Worm (Caenorhabditis elegans): ENCODE results near the gene tub-1.
A peak's percentile ranks its signal among the peaks of the same experiment; 100 is the strongest.

The tub-1 gene

ce11 chrII:8106921-8107695 is 49.6 kb downstream of the tub-1 start, which contains the start of the genes chst-1 and C41C4.9 (continued):
- TF ChIP-seq ZK546.5 (tag; optimal IDR thresholded peaks at IDR 0.05) (no peak), skn-1 (tag; optimal IDR thresholded peaks at IDR 0.05) (peak; percentile 47), nhr-237 (tag; optimal IDR thresholded peaks at IDR 0.05) (no peak), ztf-11 (tag; optimal IDR thresholded peaks at IDR 0.05) (no peak), nhr-77 (tag; optimal IDR thresholded peaks at IDR 0.05) (peak; percentile 83), nhr-23 (tag; optimal IDR thresholded peaks at IDR 0.05) (no peak), nhr-28 (tag; optimal IDR thresholded peaks at IDR 0.05) (no peak), unc-39 (tag; optimal IDR thresholded peaks at IDR 0.05) (no peak), ama-1 (optimal IDR thresholded peaks at IDR 0.05) (peak; percentile 6), nhr-25 (tag; optimal IDR thresholded peaks at IDR 0.05) (peak; percentile 75), pha-4 (tag; optimal IDR thresholded peaks at IDR 0.05) (no peak)

- no peak for TF ChIP-seq ceh-9 (tag; optimal IDR thresholded peaks at IDR 0.05)
- no peak for TF ChIP-seq nhr-67 (tag; optimal IDR thresholded peaks at IDR 0.05)
- peak; percentile 33 for TF ChIP-seq nfya-1 (tag; optimal IDR thresholded peaks at IDR 0.05; ENCODE audit: insufficient read depth)
- TF ChIP-seq zag-1 (tag; optimal IDR thresholded peaks at IDR 0.05): no peak
- TF ChIP-seq mdl-1 (tag; optimal IDR thresholded peaks at IDR 0.05): no peak
- peak; percentile 17 for TF ChIP-seq elt-2 (tag; optimal IDR thresholded peaks at IDR 0.05)
- no peak for TF ChIP-seq pqm-1 (tag; optimal IDR thresholded peaks at IDR 0.05)
- TF ChIP-seq jun-1 (tag; optimal IDR thresholded peaks at IDR 0.05): no peak
- TF ChIP-seq nhr-43 (tag; optimal IDR thresholded peaks at IDR 0.05; ENCODE audit: poor library complexity, severe bottlenecking): no peak
Observed at ce11 chrII:8104998-8105397, 51.7 kb downstream of the tub-1 start, which contains the start of gene sfxn-5. Gene sfxn-5, minus strand, starts transcription at chrII:8105052.

Data from whole organism, L3 larva.